Worm (Caenorhabditis elegans) whole organism, L4 larva: ENCODE results near the gene F49C5.11.

Experiments used
- ceh-82 ChIP-seq: sonication (generic microtip); optimal IDR thresholded peaks from 2 replicates; lab custom pipeline; 2017; ENCODE audit warnings: missing biosample characterization, missing genetic modification characterization
- daf-19 ChIP-seq: fragments of 200-800 bp; sonication (Bioruptor generic); conservative IDR thresholded peaks from 2 replicates; pipeline ENCODE4 v1.3.6; 2022; ENCODE audit warnings: missing genetic modification characterization, missing compliant biosample characterization
- dve-1 ChIP-seq: sonication (generic microtip); optimal IDR thresholded peaks from 2 replicates; lab custom pipeline; 2017; ENCODE audit warnings: antibody characterized with exemption, mild to moderate bottlenecking, missing genetic modification characterization, missing compliant biosample characterization; ENCODE audit not compliant: insufficient read depth
- hlh-30 ChIP-seq: sonication (generic microtip); optimal IDR thresholded peaks from 2 replicates; lab custom pipeline; 2017; ENCODE audit warnings: antibody characterized with exemption, mild to moderate bottlenecking, missing genetic modification characterization, missing compliant biosample characterization; ENCODE audit not compliant: insufficient read depth
- jun-1 ChIP-seq: fragments of 150-350 bp; optimal IDR thresholded peaks from 2 replicates; lab custom pipeline; 2014; ENCODE audit warnings: missing biosample characterization, missing genetic modification reagents, missing genetic modification characterization
- lin-13 ChIP-seq: fragments of 150-350 bp; optimal IDR thresholded peaks from 2 replicates; lab custom pipeline; 2014; ENCODE audit warnings: missing biosample characterization, missing genetic modification reagents, missing genetic modification characterization
- lsy-2 ChIP-seq, 2 experiments: fragments of 150-350 bp in 1 of 2; sonication (generic microtip) in 1 of 2; optimal IDR thresholded peaks; 2 replicates each; lab custom pipeline; 2014 to 2017; ENCODE audit warnings: missing biosample characterization in 2 of 2, missing genetic modification characterization in 2 of 2
- mdl-1 ChIP-seq, 2 experiments: fragments of 150-350 bp in 1 of 2; sonication (generic microtip) in 1 of 2; optimal IDR thresholded peaks; 2 replicates each; lab custom pipeline; 2014 to 2017; ENCODE audit warnings: missing biosample characterization in 2 of 2, missing genetic modification characterization in 2 of 2
- nhr-237 ChIP-seq: sonication (generic microtip); optimal IDR thresholded peaks from 2 replicates; lab custom pipeline; 2017; ENCODE audit warnings: missing biosample characterization, missing genetic modification characterization
- snpc-4 ChIP-seq: fragments of 150-350 bp; optimal IDR thresholded peaks from 2 replicates; lab custom pipeline; 2014; ENCODE audit warnings: missing biosample characterization, missing genetic modification characterization
- unc-130 ChIP-seq: sonication (generic microtip); optimal IDR thresholded peaks from 2 replicates; lab custom pipeline; 2016; ENCODE audit warnings: missing genetic modification reagents, missing genetic modification characterization, missing compliant biosample characterization
- unc-39 ChIP-seq: sonication (generic microtip); optimal IDR thresholded peaks from 2 replicates; lab custom pipeline; 2017; ENCODE audit warnings: missing biosample characterization, missing genetic modification characterization
- vab-7 ChIP-seq: fragments of 200-800 bp; sonication (Bioruptor generic); IDR thresholded peaks from 2 replicates; pipeline ENCODE4 v1.3.6; 2022; ENCODE audit warnings: missing genetic modification reagents, missing genetic modification characterization, missing compliant biosample characterization
- zag-1 ChIP-seq: fragments of 150-350 bp; optimal IDR thresholded peaks from 2 replicates; lab custom pipeline; 2014; ENCODE audit warnings: missing biosample characterization, missing genetic modification characterization

DNA sequence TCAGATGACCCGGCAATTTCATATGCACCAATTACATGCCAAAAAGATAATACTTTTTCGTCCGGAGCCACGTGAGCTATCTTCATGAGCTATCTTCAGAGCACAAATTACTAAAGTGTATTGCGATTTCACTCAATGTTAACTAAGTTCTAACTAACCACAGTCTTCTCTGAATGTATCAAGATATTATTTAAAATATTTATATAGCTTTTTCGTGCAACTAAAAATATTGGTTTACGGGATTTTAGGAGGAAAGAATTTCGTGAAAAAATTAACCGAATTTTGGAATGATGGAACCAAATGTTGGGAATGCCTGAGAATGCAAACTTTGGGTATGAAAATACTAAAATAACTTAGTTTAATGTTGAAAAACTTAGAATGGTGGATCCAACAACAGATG lies 8.1 kb upstream of the F49C5.11 start, which contains the start of gene F49C5.16:
- TF ChIP-seq mdl-1 (tag; optimal IDR thresholded peaks at IDR 0.05; lab: Kevin White, UChicago) (no peak), unc-39 (no peak), lsy-2 (tag; optimal IDR thresholded peaks at IDR 0.05; lab: Kevin White, UChicago) (no peak), ceh-82 (tag; lab: Kevin White, UChicago) (no peak), lin-13 (GFP tag; lab: Kevin White, UChicago) (no peak), snpc-4 (tag; lab: Kevin White, UChicago) (no peak), vab-7 (GFP tag; lab: Robert Waterston, UW) (no peak), nhr-237 (tag; lab: Kevin White, UChicago) (no peak), unc-130 (GFP tag; lab: Kevin White, UChicago) (no peak), zag-1 (no peak), jun-1 (tag; lab: Kevin White, UChicago) (no peak), dve-1 (tag; lab: Kevin White, UChicago) (no peak), daf-19 (GFP tag; lab: Robert Waterston, UW) (no peak), hlh-30 (tag; lab: Kevin White, UChicago) (no peak)
